Fruit fly (Drosophila melanogaster) whole organism, embryonic: ENCODE results near the gene CG11986.

Source experiments
- Ada2b ChIP-seq: fragments of 200-800 bp; sonication (Bioruptor generic); IDR thresholded peaks from 2 replicates; pipeline ENCODE4 v1.3.6; 2022; ENCODE audit warnings: missing biosample characterization, missing genetic modification characterization
- Atf3 ChIP-seq: fragments of 200-800 bp; sonication (Bioruptor generic); optimal IDR thresholded peaks from 3 replicates; lab custom pipeline; 2016; ENCODE audit warnings: missing biosample characterization, missing genetic modification characterization
- BtbVII ChIP-seq: fragments of 200-800 bp; sonication (Bioruptor generic); optimal IDR thresholded peaks from 3 replicates; lab custom pipeline; 2017; ENCODE audit warnings: missing biosample characterization, mild to moderate bottlenecking, missing genetic modification characterization
- Bteb2 ChIP-seq: fragments of 200-800 bp; sonication (Bioruptor generic); optimal IDR thresholded peaks from 2 replicates; lab custom pipeline; 2016; ENCODE audit warnings: missing biosample characterization, missing genetic modification characterization
- CG13287 ChIP-seq: fragments of 200-800 bp; sonication (Bioruptor generic); IDR thresholded peaks from 2 replicates; pipeline ENCODE4 v1.3.6; 2022; ENCODE audit warnings: missing biosample characterization, missing genetic modification characterization; ENCODE audit not compliant: partially characterized antibody
- CG13296 ChIP-seq: fragments of 200-800 bp; sonication (Bioruptor generic); optimal IDR thresholded peaks from 3 replicates; lab custom pipeline; 2018; ENCODE audit warnings: missing biosample characterization, mild to moderate bottlenecking, missing genetic modification characterization
- CG14014 ChIP-seq: fragments of 200-800 bp; sonication (Bioruptor generic); IDR thresholded peaks from 2 replicates; pipeline ENCODE4 v1.3.6; 2022; ENCODE audit warnings: missing biosample characterization, missing genetic modification characterization
- CG14050 ChIP-seq: fragments of 200-800 bp; sonication (Bioruptor generic); IDR thresholded peaks from 3 replicates; pipeline ENCODE4 v1.3.6; 2022; ENCODE audit warnings: missing biosample characterization, missing genetic modification characterization
- CG15601 ChIP-seq: fragments of 200-800 bp; sonication (Bioruptor generic); optimal IDR thresholded peaks from 3 replicates; lab custom pipeline; 2019; ENCODE audit warnings: missing biosample characterization, mild to moderate bottlenecking, missing genetic modification characterization, moderate library complexity
- CG1603 ChIP-seq: fragments of 200-800 bp; sonication (Bioruptor generic); optimal IDR thresholded peaks from 2 replicates; lab custom pipeline; 2019; ENCODE audit warnings: missing biosample characterization, mild to moderate bottlenecking, missing genetic modification characterization, moderate library complexity
- CG16813 ChIP-seq: fragments of 200-800 bp; sonication (Bioruptor generic); IDR thresholded peaks from 3 replicates; pipeline ENCODE4 v1.3.6; 2022; ENCODE audit warnings: missing biosample characterization, missing genetic modification characterization; ENCODE audit not compliant: partially characterized antibody
- CG16815 ChIP-seq: fragments of 200-800 bp; sonication (Bioruptor generic); optimal IDR thresholded peaks from 3 replicates; lab custom pipeline; 2017; ENCODE audit warnings: missing biosample characterization, mild to moderate bottlenecking, missing genetic modification characterization
- CG17385 ChIP-seq: fragments of 200-800 bp; sonication (Bioruptor generic); optimal IDR thresholded peaks from 3 replicates; lab custom pipeline; 2018; ENCODE audit warnings: missing biosample characterization, mild to moderate bottlenecking, missing genetic modification characterization
- CG17912 ChIP-seq: fragments of 200-800 bp; sonication (Bioruptor generic); optimal IDR thresholded peaks from 2 replicates; lab custom pipeline; 2018; ENCODE audit warnings: missing biosample characterization, mild to moderate bottlenecking, missing genetic modification characterization
- CG2678 ChIP-seq: fragments of 200-800 bp; sonication (Bioruptor generic); optimal IDR thresholded peaks from 3 replicates; lab custom pipeline; 2019; ENCODE audit warnings: missing biosample characterization, mild to moderate bottlenecking, missing genetic modification characterization, moderate library complexity
- CG32767 ChIP-seq: fragments of 200-800 bp; sonication (Bioruptor generic); IDR thresholded peaks from 2 replicates; pipeline ENCODE4 v1.3.6; 2022; ENCODE audit warnings: missing biosample characterization, missing genetic modification characterization
- CG32772 ChIP-seq: fragments of 200-800 bp; sonication (Bioruptor generic); IDR thresholded peaks from 2 replicates; pipeline ENCODE4 v1.3.6; 2022; ENCODE audit warnings: missing biosample characterization, missing genetic modification characterization
- CG34376 ChIP-seq: fragments of 200-800 bp; sonication (Bioruptor generic); optimal IDR thresholded peaks from 2 replicates; lab custom pipeline; 2018; ENCODE audit warnings: missing biosample characterization, mild to moderate bottlenecking, missing genetic modification characterization
- CG4282 ChIP-seq: fragments of 200-800 bp; sonication (Bioruptor generic); optimal IDR thresholded peaks from 2 replicates; lab custom pipeline; 2016; ENCODE audit warnings: missing biosample characterization, missing genetic modification characterization
- CG6854 ChIP-seq: fragments of 200-800 bp; sonication (Bioruptor generic); optimal IDR thresholded peaks from 3 replicates; lab custom pipeline; 2017; ENCODE audit warnings: missing biosample characterization, mild to moderate bottlenecking, missing genetic modification characterization
- CG9727 ChIP-seq: fragments of 200-800 bp; sonication (Bioruptor generic); optimal IDR thresholded peaks from 3 replicates; lab custom pipeline; 2017; ENCODE audit warnings: missing biosample characterization, mild to moderate bottlenecking, missing genetic modification characterization
- CG9797 ChIP-seq: fragments of 200-800 bp; sonication (Bioruptor generic); optimal IDR thresholded peaks from 3 replicates; lab custom pipeline; 2018; ENCODE audit warnings: missing biosample characterization, mild to moderate bottlenecking, missing genetic modification characterization
- CG9817 ChIP-seq: fragments of 200-800 bp; sonication (Bioruptor generic); optimal IDR thresholded peaks from 2 replicates; lab custom pipeline; 2018; ENCODE audit warnings: missing biosample characterization, mild to moderate bottlenecking, missing genetic modification characterization, moderate library complexity
- Dad ChIP-seq: fragments of 200-800 bp; sonication (Bioruptor generic); optimal IDR thresholded peaks from 3 replicates; lab custom pipeline; 2016; ENCODE audit warnings: missing biosample characterization, missing genetic modification characterization
- Dll ChIP-seq: fragments of 200-800 bp; sonication (Bioruptor generic); IDR thresholded peaks from 4 replicates; pipeline ENCODE4 v1.3.6; 2022; ENCODE audit warnings: missing biosample characterization, missing genetic modification characterization; ENCODE audit not compliant: partially characterized antibody
- Dp ChIP-seq: fragments of 200-800 bp; sonication (Bioruptor generic); optimal IDR thresholded peaks from 2 replicates; lab custom pipeline; 2018; ENCODE audit warnings: missing biosample characterization, mild to moderate bottlenecking, missing genetic modification characterization, moderate library complexity
- Eip74EF ChIP-seq, 2 experiments: fragments of 200-800 bp in 1 of 2; fragments of >200 bp in 1 of 2; sonication (Bioruptor generic) in 1 of 2; optimal IDR thresholded peaks; 2 replicates each; lab custom pipeline; 2017 to 2019; ENCODE audit warnings: missing biosample characterization in 2 of 2, missing genetic modification characterization in 2 of 2, mild to moderate bottlenecking in 1 of 2, moderate library complexity in 1 of 2
- NC2β ChIP-seq: fragments of 200-800 bp; sonication (Bioruptor generic); optimal IDR thresholded peaks from 2 replicates; lab custom pipeline; 2016; ENCODE audit warnings: missing biosample characterization, missing genetic modification characterization
- Ptx1 ChIP-seq: fragments of 200-800 bp; sonication (Bioruptor generic); IDR thresholded peaks from 2 replicates; pipeline ENCODE4 v1.3.6; 2022; ENCODE audit warnings: missing biosample characterization, missing genetic modification characterization
- ap ChIP-seq: fragments of 200-800 bp; sonication (Bioruptor generic); IDR thresholded peaks from 2 replicates; pipeline ENCODE4 v1.3.6; 2022; ENCODE audit warnings: missing biosample characterization, missing genetic modification characterization
- ara ChIP-seq: fragments of 200-800 bp; sonication (Bioruptor generic); IDR thresholded peaks from 2 replicates; pipeline ENCODE4 v1.3.6; 2022; ENCODE audit warnings: missing biosample characterization, missing genetic modification characterization
- bbx ChIP-seq: fragments of 200-800 bp; sonication (Bioruptor generic); IDR thresholded peaks from 2 replicates; pipeline ENCODE4 v1.3.6; 2022; ENCODE audit warnings: missing biosample characterization, missing genetic modification characterization; ENCODE audit not compliant: partially characterized antibody
- bsh ChIP-seq, 2 experiments: fragments of 200-800 bp; sonication (Bioruptor generic); optimal IDR thresholded peaks; 2 replicates each; lab custom pipeline; 2017 to 2018; ENCODE audit warnings: mild to moderate bottlenecking in 2 of 2, missing biosample characterization in 2 of 2, missing genetic modification characterization in 2 of 2, moderate library complexity in 1 of 2
- croc ChIP-seq: fragments of 200-800 bp; sonication (Bioruptor generic); conservative IDR thresholded peaks from 3 replicates; pipeline ENCODE4 v1.3.6; 2022; ENCODE audit warnings: missing biosample characterization, missing genetic modification characterization
- fd96Cb ChIP-seq: fragments of 200-800 bp; sonication (Bioruptor generic); optimal IDR thresholded peaks from 2 replicates; lab custom pipeline; 2018; ENCODE audit warnings: missing biosample characterization, mild to moderate bottlenecking, missing genetic modification characterization, moderate library complexity
- her ChIP-seq: fragments of 200-800 bp; sonication (Bioruptor generic); optimal IDR thresholded peaks from 2 replicates; lab custom pipeline; 2016; ENCODE audit warnings: missing biosample characterization, missing genetic modification characterization
- jing ChIP-seq: fragments of 200-800 bp; sonication (Bioruptor generic); optimal IDR thresholded peaks from 2 replicates; lab custom pipeline; 2018; ENCODE audit warnings: missing biosample characterization, mild to moderate bottlenecking, missing genetic modification characterization
- kah ChIP-seq: fragments of 200-800 bp; sonication (Bioruptor generic); optimal IDR thresholded peaks from 2 replicates; lab custom pipeline; 2018; ENCODE audit warnings: missing biosample characterization, mild to moderate bottlenecking, missing genetic modification characterization
- klu ChIP-seq: fragments of 200-800 bp; sonication (Bioruptor generic); IDR thresholded peaks from 2 replicates; pipeline ENCODE4 v1.3.6; 2022; ENCODE audit warnings: missing biosample characterization, missing genetic modification characterization
- maf-S ChIP-seq: fragments of 200-800 bp; sonication (Bioruptor generic); optimal IDR thresholded peaks from 2 replicates; lab custom pipeline; 2016; ENCODE audit warnings: missing biosample characterization, missing genetic modification characterization
- nau ChIP-seq: fragments of 200-800 bp; sonication (Bioruptor generic); optimal IDR thresholded peaks from 3 replicates; lab custom pipeline; 2017; ENCODE audit warnings: missing biosample characterization, mild to moderate bottlenecking, missing genetic modification characterization, missing genetic modification reagents
- oc ChIP-seq: fragments of 200-800 bp; sonication (Bioruptor generic); optimal IDR thresholded peaks from 2 replicates; lab custom pipeline; 2018; ENCODE audit warnings: missing biosample characterization, mild to moderate bottlenecking, missing genetic modification characterization, moderate library complexity
- org-1 ChIP-seq: fragments of 200-800 bp; sonication (Bioruptor generic); optimal IDR thresholded peaks from 2 replicates; lab custom pipeline; 2017; ENCODE audit warnings: missing biosample characterization, missing genetic modification characterization
- sima ChIP-seq: fragments of 200-800 bp; sonication (Bioruptor generic); optimal IDR thresholded peaks from 2 replicates; lab custom pipeline; 2016; ENCODE audit warnings: missing biosample characterization, missing genetic modification characterization
- tio ChIP-seq: fragments of 200-800 bp; sonication (Bioruptor generic); optimal IDR thresholded peaks from 2 replicates; lab custom pipeline; 2017; ENCODE audit warnings: missing biosample characterization, missing genetic modification characterization, inconsistent platforms
- tup ChIP-seq: fragments of 200-800 bp; sonication (Bioruptor generic); optimal IDR thresholded peaks from 2 replicates; lab custom pipeline; 2016; ENCODE audit warnings: missing biosample characterization, mild to moderate bottlenecking, missing genetic modification characterization, moderate library complexity
- usp ChIP-seq: fragments of >200 bp; optimal IDR thresholded peaks from 2 replicates; lab custom pipeline; 2017; ENCODE audit warnings: missing biosample characterization, missing genetic modification characterization
- wdn ChIP-seq: fragments of 200-800 bp; sonication (Bioruptor generic); IDR thresholded peaks from 2 replicates; pipeline ENCODE4 v1.3.6; 2022; ENCODE audit warnings: missing biosample characterization, missing genetic modification characterization
- yki ChIP-seq: fragments of >200 bp; optimal IDR thresholded peaks from 3 replicates; lab custom pipeline; 2018
- zen ChIP-seq: fragments of 200-800 bp; sonication (Bioruptor generic); optimal IDR thresholded peaks from 3 replicates; lab custom pipeline; 2018; ENCODE audit warnings: missing biosample characterization, mild to moderate bottlenecking, missing genetic modification characterization, moderate library complexity

Gene CG11986

DNA sequence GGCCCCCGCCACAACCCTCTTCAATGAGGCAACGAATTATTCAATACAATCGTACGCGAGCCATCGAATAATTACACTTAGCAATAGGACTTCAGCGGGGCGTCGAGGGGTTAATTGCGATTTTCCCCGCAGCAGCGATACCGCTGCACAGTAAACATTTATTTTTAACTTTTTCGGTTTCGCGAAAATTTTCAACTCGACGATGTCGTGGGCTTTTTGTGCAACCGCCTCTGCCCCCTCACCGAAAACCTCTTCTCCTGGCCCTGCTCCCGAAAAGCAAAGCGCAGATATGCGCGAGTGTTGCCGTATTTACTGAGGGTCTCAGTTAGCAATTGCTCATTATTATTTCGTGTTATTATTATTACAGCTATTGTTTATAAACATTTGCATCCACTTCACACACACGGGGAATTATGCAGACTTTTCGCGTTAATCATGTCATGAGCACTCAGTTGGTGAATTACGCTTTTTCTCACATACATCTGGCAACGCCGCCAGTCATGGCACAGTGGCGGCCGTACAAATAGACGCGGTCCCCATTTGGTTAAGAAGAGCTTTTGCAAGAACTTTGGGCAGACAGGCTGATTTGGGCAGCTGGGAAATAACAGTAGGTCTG, 1.4 kb upstream of the CG11986 start (continued):
- TF ChIP-seq oc = no peak
- TF ChIP-seq Dp (GFP tag; lab: Kevin White, UChicago) = peak; percentile 23
- TF ChIP-seq Dad (GFP tag; lab: Kevin White, UChicago) = peak; percentile 27
- TF ChIP-seq yki (lab: Kevin White, UChicago) = no peak
- TF ChIP-seq tup (GFP tag; lab: Kevin White, UChicago) = no peak
- peak in 1 of 2 experiments; percentile 55 for TF ChIP-seq bsh (GFP tag; optimal IDR thresholded peaks at IDR 0.05; lab: Kevin White, UChicago)
- TF ChIP-seq CG13296 (GFP tag; lab: Kevin White, UChicago) = peak; percentile 33
- TF ChIP-seq zen = no peak
- no peak for TF ChIP-seq fd96Cb (tag; lab: Kevin White, UChicago)
- TF ChIP-seq ara (GFP tag; lab: Robert Waterston, UW) = no peak
- TF ChIP-seq Atf3 (GFP tag; lab: Kevin White, UChicago) = peak; percentile 27
- peak; percentile 65 for TF ChIP-seq maf-S
- peak; percentile 30; the same call in 1 of the 2 replicates for TF ChIP-seq Ptx1 (GFP tag; lab: Robert Waterston, UW)
- TF ChIP-seq CG15601 (tag; lab: Kevin White, UChicago) = peak; percentile 28
- no peak for TF ChIP-seq CG4282 (GFP tag; lab: Kevin White, UChicago)
- TF ChIP-seq CG16815 (GFP tag; lab: Kevin White, UChicago) = no peak
- TF ChIP-seq bbx (GFP tag; lab: Robert Waterston, UW) = no peak
- TF ChIP-seq sima (GFP tag; lab: Kevin White, UChicago) = no peak
- no peak for TF ChIP-seq org-1 (GFP tag; lab: Kevin White, UChicago)
- TF ChIP-seq wdn (GFP tag; lab: Robert Waterston, UW) = no peak
- TF ChIP-seq jing (GFP tag; lab: Kevin White, UChicago) = no peak
- TF ChIP-seq usp (GFP tag; lab: Kevin White, UChicago) = no peak
- no peak for TF ChIP-seq klu (GFP tag; lab: Robert Waterston, UW)
- no peak for TF ChIP-seq CG2678 (tag; lab: Kevin White, UChicago)
- TF ChIP-seq CG1603 (tag; lab: Kevin White, UChicago) = peak; percentile 70
- peak; percentile 27 for TF ChIP-seq NC2β (GFP tag; lab: Kevin White, UChicago)
- TF ChIP-seq Ada2b (GFP tag; lab: Robert Waterston, UW) = 0 out of 2 replicates have a peak, but pooled peaks have one; percentile 31
- peak; percentile 19 for TF ChIP-seq her
- TF ChIP-seq CG9817 = peak; percentile 28
- no peak for TF ChIP-seq CG13287 (GFP tag; lab: Robert Waterston, UW)
- no peak for TF ChIP-seq kah (GFP tag; lab: Kevin White, UChicago)
- TF ChIP-seq CG9727 (GFP tag; lab: Kevin White, UChicago) = peak; percentile 26
- TF ChIP-seq Dll = peak; percentile 46; the same call in 1 of the 4 replicates
- TF ChIP-seq CG32767 (GFP tag; lab: Robert Waterston, UW) = no peak
- no peak for TF ChIP-seq CG16813 (GFP tag; lab: Robert Waterston, UW)
- TF ChIP-seq croc (GFP tag; lab: Robert Waterston, UW) = no peak
- no peak for TF ChIP-seq CG14050
- no peak for TF ChIP-seq nau (GFP tag; lab: Kevin White, UChicago)
- TF ChIP-seq CG14014 (GFP tag; lab: Robert Waterston, UW) = no peak
- TF ChIP-seq CG9797 = no peak
- TF ChIP-seq CG32772 (GFP tag; lab: Robert Waterston, UW) = no peak
- TF ChIP-seq CG34376 = peak; percentile 73
- TF ChIP-seq ap = no peak
- no peak for TF ChIP-seq CG6854 (GFP tag; lab: Kevin White, UChicago)
- no peak for TF ChIP-seq CG17912
- TF ChIP-seq CG17385 = no peak
- no peak for TF ChIP-seq tio
- peak; percentile 60 for TF ChIP-seq Bteb2 (GFP tag; lab: Kevin White, UChicago)
- TF ChIP-seq BtbVII = peak; percentile 8
- no peak for TF ChIP-seq Eip74EF (GFP tag; optimal IDR thresholded peaks at IDR 0.05; lab: Kevin White, UChicago)
